Worm (Caenorhabditis elegans): Measurements from ENCODE around the gene rev-3.

The rev-3 gene

ce11 chrIII:5836816-5837215 is 46.4 kb upstream of the rev-3 start, which contains the start of gene W04D12.1:
Gene W04D12.1, plus strand, starts transcription at chrIII:5836926.
- TF ChIP-seq C38D4.7 (GFP tag; optimal IDR thresholded peaks at IDR 0.05) = peak; percentile 18
- TF ChIP-seq sdc-2 (tag; optimal IDR thresholded peaks at IDR 0.05) = peak; percentile 7
- peak; percentile 4 for TF ChIP-seq nfya-1 (tag; optimal IDR thresholded peaks at IDR 0.05)
- no peak for TF ChIP-seq unc-55 (GFP tag; optimal IDR thresholded peaks at IDR 0.05)
- TF ChIP-seq che-1 (tag; optimal IDR thresholded peaks at IDR 0.05) = no peak
- no peak for TF ChIP-seq ama-1 (optimal IDR thresholded peaks at IDR 0.05)

- TF ChIP-seq tbx-7 (tag; optimal IDR thresholded peaks at IDR 0.05) = no peak
- TF ChIP-seq pros-1 (tag; optimal IDR thresholded peaks at IDR 0.05) = no peak
- TF ChIP-seq dve-1 (tag; optimal IDR thresholded peaks at IDR 0.05) = no peak
- no peak for TF ChIP-seq unc-3 (GFP tag; conservative IDR thresholded peaks at IDR 0.05)
- no peak for TF ChIP-seq unc-3 (tag; optimal IDR thresholded peaks at IDR 0.05)
- no peak for TF ChIP-seq fkh-10 (GFP tag; optimal IDR thresholded peaks at IDR 0.05)
- no peak for TF ChIP-seq che-1 (tag; optimal IDR thresholded peaks at IDR 0.05)
- TF ChIP-seq mec-3 (tag; optimal IDR thresholded peaks at IDR 0.05; ENCODE audit: borderline replicate concordance) = no peak
- no peak for TF ChIP-seq ama-1 (optimal IDR thresholded peaks at IDR 0.05)
- TF ChIP-seq odd-2 (tag; optimal IDR thresholded peaks at IDR 0.05) = no peak
- no peak for TF ChIP-seq syd-9 (tag; optimal IDR thresholded peaks at IDR 0.05)
- no peak for TF ChIP-seq gmeb-2 (tag; optimal IDR thresholded peaks at IDR 0.05)
- TF ChIP-seq pat-9 (tag; optimal IDR thresholded peaks at IDR 0.05) = no peak
- TF ChIP-seq npax-4 (tag; optimal IDR thresholded peaks at IDR 0.05) = no peak
- TF ChIP-seq K09A11.1 (tag; optimal IDR thresholded peaks at IDR 0.05; ENCODE audit: insufficient read depth) = no peak
Observed at ce11 chrIII:5836261-5836660, 45.8 kb upstream of the rev-3 start.

ce11 chrIII:5835163-5835871 is 44.9 kb upstream of the rev-3 start:
- TF ChIP-seq zip-5 (tag; optimal IDR thresholded peaks at IDR 0.05) (no peak), C08G9.2 (tag; optimal IDR thresholded peaks at IDR 0.05) (peak; percentile 46), gmeb-2 (tag; optimal IDR thresholded peaks at IDR 0.05) (no peak), unc-86 (tag; optimal IDR thresholded peaks at IDR 0.05) (no peak), K02D7.2 (tag; optimal IDR thresholded peaks at IDR 0.05) (no peak), unc-42 (tag; optimal IDR thresholded peaks at IDR 0.05) (no peak), lim-6 (tag; optimal IDR thresholded peaks at IDR 0.05) (no peak), dve-1 (tag; optimal IDR thresholded peaks at IDR 0.05) (no peak), odd-2 (tag; optimal IDR thresholded peaks at IDR 0.05) (no peak), ceh-30 (tag; optimal IDR thresholded peaks at IDR 0.05) (no peak), pha-4 (tag; optimal IDR thresholded peaks at IDR 0.05) (no peak), pax-1 (tag; optimal IDR thresholded peaks at IDR 0.05) (no peak), Y22D7AL.16 (tag; optimal IDR thresholded peaks at IDR 0.05) (no peak), syd-9 (tag; optimal IDR thresholded peaks at IDR 0.05) (no peak), nhr-11 (tag; optimal IDR thresholded peaks at IDR 0.05) (no peak), hlh-30 (tag; optimal IDR thresholded peaks at IDR 0.05; ENCODE audit: insufficient read depth) (no peak), elt-2 (tag; optimal IDR thresholded peaks at IDR 0.05) (peak; percentile 89), mec-3 (tag; optimal IDR thresholded peaks at IDR 0.05; ENCODE audit: borderline replicate concordance) (no peak), lin-11 (tag; optimal IDR thresholded peaks at IDR 0.05) (no peak), pha-2 (tag; optimal IDR thresholded peaks at IDR 0.05) (no peak), ceh-18 (tag; optimal IDR thresholded peaks at IDR 0.05) (peak; percentile 63), rnt-1 (tag; optimal IDR thresholded peaks at IDR 0.05) (peak; percentile 49), ceh-31 (tag; optimal IDR thresholded peaks at IDR 0.05) (no peak), K09A11.1 (tag; optimal IDR thresholded peaks at IDR 0.05; ENCODE audit: insufficient read depth) (no peak), T23F11.4 (GFP tag; optimal IDR thresholded peaks at IDR 0.05) (no peak), nhr-232 (tag; optimal IDR thresholded peaks at IDR 0.05) (no peak), ets-4 (tag; optimal IDR thresholded peaks at IDR 0.05) (peak; percentile 26), hlh-6 (tag; optimal IDR thresholded peaks at IDR 0.05) (no peak), dmd-4 (tag; optimal IDR thresholded peaks at IDR 0.05; ENCODE audit: borderline replicate concordance) (no peak), tbx-7 (tag; optimal IDR thresholded peaks at IDR 0.05) (no peak), ceh-34 (tag; optimal IDR thresholded peaks at IDR 0.05) (peak; percentile 23)
